Worm (Caenorhabditis elegans) whole organism, L4 larva: ENCODE data around the gene fip-4.
A peak's percentile ranks its signal among the peaks of the same experiment; 100 is the strongest.

Experiments
- jun-1 ChIP-seq: fragments of 150-350 bp; optimal IDR thresholded peaks from 2 replicates; lab custom pipeline; 2014; ENCODE audit warnings: missing biosample characterization, missing genetic modification reagents, missing genetic modification characterization
- lin-38 ChIP-seq: fragments of 200-800 bp; sonication (Bioruptor generic); IDR thresholded peaks from 2 replicates; pipeline ENCODE4 v1.3.6; 2022; ENCODE audit warnings: missing genetic modification reagents, missing genetic modification characterization, missing compliant biosample characterization
- mes-2 ChIP-seq: sonication (generic microtip); optimal IDR thresholded peaks from 2 replicates; lab custom pipeline; 2016; ENCODE audit warnings: missing genotype, mild to moderate bottlenecking, missing genetic modification characterization, missing compliant biosample characterization; ENCODE audit not compliant: poor library complexity, severe bottlenecking
- nhr-28 ChIP-seq: fragments of 150-350 bp; optimal IDR thresholded peaks from 2 replicates; lab custom pipeline; 2014; ENCODE audit warnings: missing biosample characterization, missing genetic modification characterization
- nhr-76 ChIP-seq: fragments of 150-350 bp; optimal IDR thresholded peaks from 2 replicates; lab custom pipeline; 2014; ENCODE audit warnings: missing biosample characterization, missing genetic modification characterization
- ztf-11 ChIP-seq: fragments of 150-350 bp; optimal IDR thresholded peaks from 2 replicates; lab custom pipeline; 2014; ENCODE audit warnings: missing biosample characterization, missing genetic modification characterization

- TF ChIP-seq nhr-28 (peak; percentile 80), ztf-11 (tag; lab: Kevin White, UChicago) (no peak), mes-2 (tag; lab: Kevin White, UChicago) (no peak), nhr-76 (tag; lab: Kevin White, UChicago) (peak; percentile 72), jun-1 (no peak), lin-38 (GFP tag; lab: Robert Waterston, UW) (no peak)
Observed at ce11 chrV:8654460-8655419, 43.7 kb upstream of the fip-4 start.
